Worm (Caenorhabditis elegans): Measurements from ENCODE around the gene cnc-10.

DNA sequence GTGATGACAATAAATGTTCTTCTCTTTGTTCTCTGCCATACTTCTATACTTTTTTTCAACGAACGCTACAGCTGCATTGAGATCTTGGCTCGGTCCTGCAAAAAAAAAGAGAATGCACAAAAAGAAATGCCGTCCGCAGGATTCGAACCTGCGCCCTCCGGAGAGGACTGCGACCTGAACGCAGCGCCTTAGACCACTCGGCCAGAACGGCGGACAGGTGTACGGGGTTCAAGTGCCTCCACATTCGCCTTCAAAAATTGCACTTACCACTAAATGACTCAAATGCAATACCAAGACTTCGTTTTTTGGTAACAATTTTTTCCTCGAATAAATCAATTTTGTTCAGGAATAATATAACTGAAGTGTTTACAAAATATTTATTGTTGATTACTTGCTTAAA is 8.4 kb upstream of the cnc-10 start:
- TF ChIP-seq skn-1 (tag; optimal IDR thresholded peaks at IDR 0.05) (no peak), ZK546.5 (tag; optimal IDR thresholded peaks at IDR 0.05) (no peak), fos-1 (tag; optimal IDR thresholded peaks at IDR 0.05) (no peak), unc-62 (GFP tag; optimal IDR thresholded peaks at IDR 0.05) (no peak)

Data from whole organism, L2 larva.